Worm (Caenorhabditis elegans) whole organism, L4 larva: ENCODE results near the gene C04G6.2.

ENCODE experiments used
- R02D3.7 ChIP-seq: fragments of 150-350 bp; sonication (generic microtip); optimal IDR thresholded peaks from 3 replicates; lab custom pipeline; 2014; ENCODE audit warnings: missing biosample characterization, missing genetic modification characterization
- ama-1 ChIP-seq: fragments of 150-350 bp; optimal IDR thresholded peaks from 2 replicates; lab custom pipeline; 2014; ENCODE audit warnings: inconsistent platforms, mixed read lengths
- daf-8 ChIP-seq: fragments of 200-800 bp; sonication (Bioruptor generic); IDR thresholded peaks from 2 replicates; pipeline ENCODE4 v1.3.6; 2022; ENCODE audit warnings: missing genetic modification characterization, missing compliant biosample characterization
- lin-1 ChIP-seq: fragments of 200-800 bp; sonication (Bioruptor generic); IDR thresholded peaks from 2 replicates; pipeline ENCODE4 v1.3.6; 2022; ENCODE audit warnings: missing genetic modification reagents, missing genetic modification characterization, missing compliant biosample characterization
- lin-39 ChIP-seq: fragments of 150-350 bp; optimal IDR thresholded peaks from 2 replicates; lab custom pipeline; 2014; ENCODE audit warnings: missing biosample characterization, missing genetic modification reagents, missing genetic modification characterization
- mep-1 ChIP-seq: fragments of 150-350 bp; sonication (generic microtip); optimal IDR thresholded peaks from 3 replicates; lab custom pipeline; 2014; ENCODE audit warnings: missing biosample characterization, missing genetic modification characterization
- skn-1 ChIP-seq: fragments of 150-350 bp; optimal IDR thresholded peaks from 2 replicates; lab custom pipeline; 2014; ENCODE audit warnings: missing biosample characterization, missing genetic modification characterization
- unc-130 ChIP-seq: sonication (generic microtip); optimal IDR thresholded peaks from 2 replicates; lab custom pipeline; 2016; ENCODE audit warnings: missing genetic modification reagents, missing genetic modification characterization, missing compliant biosample characterization

ce11 chrII:5049865-5050342 is 43.1 kb upstream of the C04G6.2 start, which contains the start of gene F33G12.6:
- TF ChIP-seq lin-39: no peak
- no peak for TF ChIP-seq lin-1
- no peak for TF ChIP-seq R02D3.7
- TF ChIP-seq skn-1 (tag; lab: Kevin White, UChicago): no peak
- TF ChIP-seq mep-1 (tag; lab: Kevin White, UChicago): no peak
- TF ChIP-seq ama-1: no peak
- no peak for TF ChIP-seq unc-130 (GFP tag; lab: Kevin White, UChicago)
- no peak for TF ChIP-seq daf-8 (GFP tag; lab: Robert Waterston, UW)
